Worm (Caenorhabditis elegans) whole organism, L4/young adult: ENCODE measurements around the gene F41F3.1.

Experiments used
- W03F9.2 ChIP-seq: fragments of 150-350 bp; optimal IDR thresholded peaks from 2 replicates; lab custom pipeline; 2014; ENCODE audit warnings: missing biosample characterization, missing genetic modification characterization
- him-1 ChIP-seq: sonication (generic microtip); optimal IDR thresholded peaks from 2 replicates; lab custom pipeline; 2016; ENCODE audit warnings: missing genotype, missing genetic modification reagents, missing genetic modification characterization, missing compliant biosample characterization

ce11 chrV:4698675-4699074, 44.3 kb downstream of the F41F3.1 start:
- no peak for TF ChIP-seq W03F9.2
- no peak for TF ChIP-seq him-1 (tag; lab: Kevin White, UChicago)
